Fruit fly (Drosophila melanogaster) whole organism, embryonic: ENCODE measurements around the gene CG31230.
A peak's percentile ranks its signal among the peaks of the same experiment; 100 is the strongest.

Source experiments
- Ada2b ChIP-seq: fragments of 200-800 bp; sonication (Bioruptor generic); IDR thresholded peaks from 2 replicates; pipeline ENCODE4 v1.3.6; 2022; ENCODE audit warnings: missing biosample characterization, missing genetic modification characterization
- Aef1 ChIP-seq: fragments of 200-800 bp; sonication (Bioruptor generic); IDR thresholded peaks from 3 replicates; pipeline ENCODE4 v1.3.6; 2022; ENCODE audit warnings: missing biosample characterization, missing genetic modification characterization
- Antp ChIP-seq: fragments of 200-800 bp; sonication (Bioruptor generic); optimal IDR thresholded peaks from 3 replicates; lab custom pipeline; 2016; ENCODE audit warnings: missing biosample characterization, missing genetic modification characterization
- Awh ChIP-seq: fragments of 200-800 bp; sonication (Bioruptor generic); IDR thresholded peaks from 2 replicates; pipeline ENCODE4, ENCODE4 v1.3.6; 2022; ENCODE audit warnings: missing biosample characterization, missing genetic modification characterization
- Blimp-1 ChIP-seq: fragments of 200-800 bp; sonication (Bioruptor generic); optimal IDR thresholded peaks from 3 replicates; lab custom pipeline; 2018; ENCODE audit warnings: missing biosample characterization, missing genetic modification characterization, mild to moderate bottlenecking, moderate library complexity, missing genetic modification reagents
- BtbVII ChIP-seq: fragments of 200-800 bp; sonication (Bioruptor generic); optimal IDR thresholded peaks from 3 replicates; lab custom pipeline; 2017; ENCODE audit warnings: missing biosample characterization, mild to moderate bottlenecking, missing genetic modification characterization
- CG10274 ChIP-seq: fragments of 200-800 bp; sonication (Bioruptor generic); optimal IDR thresholded peaks from 3 replicates; lab custom pipeline; 2017; ENCODE audit warnings: missing biosample characterization, mild to moderate bottlenecking, missing genetic modification characterization
- CG10979 ChIP-seq: fragments of 200-800 bp; sonication (Bioruptor generic); optimal IDR thresholded peaks from 2 replicates; lab custom pipeline; 2018; ENCODE audit warnings: missing biosample characterization, mild to moderate bottlenecking, missing genetic modification characterization, moderate library complexity
- CG12391 ChIP-seq: fragments of 200-800 bp; sonication (Bioruptor generic); optimal IDR thresholded peaks from 3 replicates; lab custom pipeline; 2018; ENCODE audit warnings: missing biosample characterization, mild to moderate bottlenecking, missing genetic modification characterization, moderate library complexity
- CG13894 ChIP-seq: fragments of 200-800 bp; sonication (Bioruptor generic); optimal IDR thresholded peaks from 3 replicates; lab custom pipeline; 2018; ENCODE audit warnings: missing biosample characterization, mild to moderate bottlenecking, missing genetic modification characterization, moderate library complexity
- CG14965 ChIP-seq: fragments of 200-800 bp; sonication (Bioruptor generic); optimal IDR thresholded peaks from 2 replicates; lab custom pipeline; 2016; ENCODE audit warnings: missing biosample characterization, missing genetic modification characterization, borderline replicate concordance
- CG1603 ChIP-seq: fragments of 200-800 bp; sonication (Bioruptor generic); optimal IDR thresholded peaks from 2 replicates; lab custom pipeline; 2019; ENCODE audit warnings: missing biosample characterization, mild to moderate bottlenecking, missing genetic modification characterization, moderate library complexity
- CG16813 ChIP-seq: fragments of 200-800 bp; sonication (Bioruptor generic); IDR thresholded peaks from 3 replicates; pipeline ENCODE4 v1.3.6; 2022; ENCODE audit warnings: missing biosample characterization, missing genetic modification characterization; ENCODE audit not compliant: partially characterized antibody
- CG16863 ChIP-seq: fragments of 200-800 bp; sonication (Bioruptor generic); optimal IDR thresholded peaks from 3 replicates; lab custom pipeline; 2016; ENCODE audit warnings: missing biosample characterization, missing genetic modification characterization
- CG17612 ChIP-seq: fragments of 200-800 bp; sonication (Bioruptor generic); IDR thresholded peaks from 2 replicates; pipeline ENCODE4 v1.3.6; 2022; ENCODE audit warnings: missing biosample characterization, missing genetic modification characterization
- CG34224 ChIP-seq: fragments of 200-800 bp; sonication (Bioruptor generic); IDR thresholded peaks from 3 replicates; pipeline ENCODE4 v1.3.6; 2022; ENCODE audit warnings: missing biosample characterization, missing genetic modification characterization; ENCODE audit not compliant: partially characterized antibody
- CG3847 ChIP-seq: fragments of 200-800 bp; sonication (Bioruptor generic); IDR thresholded peaks from 2 replicates; pipeline ENCODE4 v1.3.6; 2022; ENCODE audit warnings: missing biosample characterization, missing genetic modification characterization
- CG4707 ChIP-seq: fragments of 200-800 bp; sonication (Bioruptor generic); optimal IDR thresholded peaks from 2 replicates; lab custom pipeline; 2018; ENCODE audit warnings: missing biosample characterization, mild to moderate bottlenecking, missing genetic modification characterization, moderate library complexity
- CG4730 ChIP-seq: fragments of 200-800 bp; sonication (Bioruptor generic); IDR thresholded peaks from 2 replicates; pipeline ENCODE4 v1.3.6; 2022; ENCODE audit warnings: missing biosample characterization, missing genetic modification characterization
- CG6272 ChIP-seq: fragments of 200-800 bp; sonication (Bioruptor generic); IDR thresholded peaks from 2 replicates; pipeline ENCODE4 v1.3.6; 2022; ENCODE audit warnings: missing biosample characterization, missing genetic modification characterization
- CG6689 ChIP-seq: fragments of 200-800 bp; sonication (Bioruptor generic); IDR thresholded peaks from 2 replicates; pipeline ENCODE4 v1.3.6; 2022; ENCODE audit warnings: missing biosample characterization, missing genetic modification characterization
- CG9817 ChIP-seq: fragments of 200-800 bp; sonication (Bioruptor generic); optimal IDR thresholded peaks from 2 replicates; lab custom pipeline; 2018; ENCODE audit warnings: missing biosample characterization, mild to moderate bottlenecking, missing genetic modification characterization, moderate library complexity
- Dad ChIP-seq: fragments of 200-800 bp; sonication (Bioruptor generic); optimal IDR thresholded peaks from 3 replicates; lab custom pipeline; 2016; ENCODE audit warnings: missing biosample characterization, missing genetic modification characterization
- Dll ChIP-seq: fragments of 200-800 bp; sonication (Bioruptor generic); IDR thresholded peaks from 4 replicates; pipeline ENCODE4 v1.3.6; 2022; ENCODE audit warnings: missing biosample characterization, missing genetic modification characterization; ENCODE audit not compliant: partially characterized antibody
- Dref ChIP-seq: fragments of 200-800 bp; sonication (Bioruptor generic); IDR thresholded peaks from 2 replicates; pipeline ENCODE4 v1.3.6; 2022; ENCODE audit warnings: missing biosample characterization, missing genetic modification characterization
- Jarid2 ChIP-seq: fragments of 200-800 bp; sonication (Bioruptor generic); optimal IDR thresholded peaks from 3 replicates; lab custom pipeline; 2017; ENCODE audit warnings: mild to moderate bottlenecking, missing biosample characterization, missing genetic modification reagents, missing genetic modification characterization
- Lim3 ChIP-seq: fragments of 200-800 bp; sonication (Bioruptor generic); IDR thresholded peaks from 2 replicates; pipeline ENCODE4 v1.3.6; 2022; ENCODE audit warnings: missing biosample characterization, missing genetic modification characterization
- Nf-YB ChIP-seq: fragments of 200-800 bp; sonication (Bioruptor generic); optimal IDR thresholded peaks from 3 replicates; lab custom pipeline; 2019; ENCODE audit warnings: missing biosample characterization, mild to moderate bottlenecking, missing genetic modification characterization, moderate library complexity
- NfI ChIP-seq: fragments of 200-800 bp; sonication (Bioruptor generic); optimal IDR thresholded peaks from 3 replicates; lab custom pipeline; 2018; ENCODE audit warnings: missing biosample characterization, mild to moderate bottlenecking, missing genetic modification characterization, moderate library complexity
- Poxn ChIP-seq: fragments of 200-800 bp; sonication (Bioruptor generic); IDR thresholded peaks from 2 replicates; pipeline ENCODE4 v1.3.6; 2022; ENCODE audit warnings: missing biosample characterization, missing genetic modification characterization
- Rfx ChIP-seq: fragments of 200-800 bp; sonication (Bioruptor generic); IDR thresholded peaks from 2 replicates; pipeline ENCODE4 v1.3.6; 2022; ENCODE audit warnings: missing biosample characterization, missing genetic modification characterization
- Sin3A ChIP-seq: fragments of >200 bp; optimal IDR thresholded peaks from 2 replicates; lab custom pipeline; 2018
- Sox100B ChIP-seq: fragments of 200-800 bp; sonication (Bioruptor generic); optimal IDR thresholded peaks from 3 replicates; lab custom pipeline; 2018; ENCODE audit warnings: missing biosample characterization, mild to moderate bottlenecking, missing genetic modification characterization
- Stat92E ChIP-seq, 3 experiments: fragments of >200 bp in 2 of 3; fragments of 200-800 bp in 1 of 3; sonication (Bioruptor generic) in 1 of 3; optimal IDR thresholded peaks; 2 replicates each; lab custom pipeline; 2017 to 2019; ENCODE audit warnings: missing biosample characterization in 3 of 3, missing genetic modification characterization in 3 of 3, mild to moderate bottlenecking in 1 of 3, moderate library complexity in 1 of 3
- bigmax ChIP-seq: fragments of 200-800 bp; sonication (Bioruptor generic); optimal IDR thresholded peaks from 2 replicates; lab custom pipeline; 2018; ENCODE audit warnings: missing biosample characterization, mild to moderate bottlenecking, missing genetic modification characterization
- cas ChIP-seq: fragments of 200-800 bp; sonication (Bioruptor generic); IDR thresholded peaks from 2 replicates; pipeline ENCODE4 v1.3.6; 2022; ENCODE audit warnings: missing biosample characterization, missing genetic modification characterization
- cg ChIP-seq: fragments of 200-800 bp; sonication (Bioruptor generic); optimal IDR thresholded peaks from 3 replicates; lab custom pipeline; 2019; ENCODE audit warnings: missing biosample characterization, mild to moderate bottlenecking, missing genetic modification characterization, moderate library complexity
- chif ChIP-seq, 2 experiments: fragments of 200-800 bp; sonication (Bioruptor generic); optimal IDR thresholded peaks; 3 replicates each; lab custom pipeline; 2016; ENCODE audit warnings: missing biosample characterization in 2 of 2, missing genetic modification characterization in 2 of 2
- eve ChIP-seq, 2 experiments: fragments of >200 bp; optimal IDR thresholded peaks; 2 replicates each; lab custom pipeline; 2017; ENCODE audit warnings: missing biosample characterization in 2 of 2, missing genetic modification characterization in 2 of 2
- fd3F ChIP-seq: fragments of 200-800 bp; sonication (Bioruptor generic); optimal IDR thresholded peaks from 2 replicates; lab custom pipeline; 2018; ENCODE audit warnings: missing biosample characterization, mild to moderate bottlenecking, missing genetic modification characterization, moderate library complexity
- gcm ChIP-seq: fragments of 200-800 bp; sonication (Bioruptor generic); optimal IDR thresholded peaks from 2 replicates; lab custom pipeline; 2019; ENCODE audit warnings: missing biosample characterization, mild to moderate bottlenecking, missing genetic modification characterization, moderate library complexity
- kni ChIP-seq: fragments of 200-800 bp; sonication (Bioruptor generic); optimal IDR thresholded peaks from 3 replicates; lab custom pipeline; 2017; ENCODE audit warnings: mild to moderate bottlenecking, missing biosample characterization, missing genetic modification reagents, missing genetic modification characterization
- odd ChIP-seq: fragments of 200-800 bp; sonication (Bioruptor generic); optimal IDR thresholded peaks from 2 replicates; lab custom pipeline; 2017; ENCODE audit warnings: missing biosample characterization, mild to moderate bottlenecking, missing genetic modification characterization
- onecut ChIP-seq: fragments of 200-800 bp; sonication (Bioruptor generic); IDR thresholded peaks from 2 replicates; pipeline ENCODE4 v1.3.6; 2022; ENCODE audit warnings: missing biosample characterization, missing genetic modification characterization
- pb ChIP-seq: fragments of 200-800 bp; sonication (Bioruptor generic); optimal IDR thresholded peaks from 3 replicates; lab custom pipeline; 2016; ENCODE audit warnings: missing biosample characterization, missing genetic modification characterization
- peb ChIP-seq: fragments of 200-800 bp; sonication (Bioruptor generic); IDR thresholded peaks from 2 replicates; pipeline ENCODE4 v1.3.6; 2022; ENCODE audit warnings: missing biosample characterization, missing genetic modification characterization
- repo ChIP-seq: fragments of 200-800 bp; sonication (Bioruptor generic); optimal IDR thresholded peaks from 2 replicates; lab custom pipeline; 2016; ENCODE audit warnings: missing biosample characterization, missing genetic modification characterization
- seq ChIP-seq: fragments of 200-800 bp; sonication (Bioruptor generic); IDR thresholded peaks from 2 replicates; pipeline ENCODE4 v1.3.6; 2022; ENCODE audit warnings: missing biosample characterization, missing genetic modification characterization
- sob ChIP-seq: fragments of 200-800 bp; sonication (Bioruptor generic); IDR thresholded peaks from 2 replicates; pipeline ENCODE4 v1.3.6; 2022; ENCODE audit warnings: missing biosample characterization, missing genetic modification characterization
- tna ChIP-seq: fragments of 200-800 bp; sonication (Bioruptor generic); IDR thresholded peaks from 2 replicates; pipeline ENCODE4 v1.3.6; 2022; ENCODE audit warnings: missing biosample characterization, missing genetic modification characterization; ENCODE audit not compliant: partially characterized antibody
- vfl ChIP-seq: fragments of 200-800 bp; sonication (Bioruptor generic); optimal IDR thresholded peaks from 2 replicates; lab custom pipeline; 2016; ENCODE audit warnings: missing biosample characterization, missing genetic modification characterization

Gene CG31230

DNA sequence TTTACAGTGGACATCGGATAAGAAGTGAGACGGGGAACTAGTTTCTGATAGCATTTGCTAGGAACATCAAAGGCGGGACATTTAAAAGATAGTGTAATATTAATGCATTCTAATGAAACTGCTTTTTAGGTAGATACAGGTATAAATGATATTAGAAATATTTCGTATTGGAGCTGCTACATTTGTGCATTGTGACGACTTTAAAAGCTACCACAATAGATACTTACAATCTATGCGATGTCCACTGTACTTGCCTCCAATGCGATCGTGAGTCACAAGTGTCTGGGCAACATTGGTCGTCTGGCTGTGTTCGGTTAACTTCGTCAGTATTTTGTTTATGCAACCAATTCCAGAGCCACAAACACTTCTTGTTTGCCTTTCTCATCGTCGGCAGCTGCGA, 1.7 kb upstream of the CG31230 start (continued):
- TF ChIP-seq CG1603 (tag; lab: Kevin White, UChicago) (peak; percentile 32), NfI (peak; percentile 0), Dll (GFP tag; lab: Robert Waterston, UW) (no peak), odd (GFP tag; lab: Kevin White, UChicago) (no peak), bigmax (no peak), CG4730 (GFP tag; lab: Robert Waterston, UW) (no peak), kni (GFP tag; lab: Kevin White, UChicago) (no peak), chif (GFP tag; optimal IDR thresholded peaks at IDR 0.05; lab: Kevin White, UChicago) (no peak), CG3847 (GFP tag; lab: Robert Waterston, UW) (peak; percentile 20; the same call in 1 of the 2 replicates), Nf-YB (GFP tag; lab: Kevin White, UChicago) (no peak), CG14965 (GFP tag; lab: Kevin White, UChicago) (no peak), cas (GFP tag; lab: Robert Waterston, UW) (no peak), CG17612 (GFP tag; lab: Robert Waterston, UW) (no peak), CG10979 (tag; lab: Kevin White, UChicago) (peak; percentile 2), CG6272 (GFP tag; lab: Robert Waterston, UW) (0 out of 2 replicates have a peak, but pooled peaks have one; percentile 7), sob (GFP tag; lab: Robert Waterston, UW) (peak; percentile 8; the same call in 1 of the 2 replicates), Antp (GFP tag; lab: Kevin White, UChicago) (no peak), Dad (GFP tag; lab: Kevin White, UChicago) (no peak), Sox100B (GFP tag; lab: Kevin White, UChicago) (peak; percentile 32), Ada2b (GFP tag; lab: Robert Waterston, UW) (peak; percentile 35), Poxn (no peak), Blimp-1 (peak; percentile 5), CG13894 (tag; lab: Kevin White, UChicago) (no peak), CG16863 (peak; percentile 12), CG4707 (GFP tag; lab: Kevin White, UChicago) (no peak), BtbVII (GFP tag; lab: Kevin White, UChicago) (peak; percentile 33), pb (GFP tag; lab: Kevin White, UChicago) (no peak), Rfx (GFP tag; lab: Robert Waterston, UW) (peak; percentile 12; the same call in 1 of the 2 replicates), gcm (GFP tag; lab: Kevin White, UChicago) (no peak), fd3F (GFP tag; lab: Kevin White, UChicago) (no peak), Stat92E (GFP tag; optimal IDR thresholded peaks at IDR 0.05; lab: Kevin White, UChicago) (no peak), cg (no peak), Awh (GFP tag; lab: Robert Waterston, UW) (no peak), onecut (GFP tag; lab: Robert Waterston, UW) (no peak; the same call in 1 of the 2 replicates), seq (GFP tag; lab: Robert Waterston, UW) (no peak), CG16813 (no peak), eve (GFP tag; optimal IDR thresholded peaks at IDR 0.05; lab: Kevin White, UChicago) (no peak), Sin3A (lab: Kevin White, UChicago) (no peak), vfl (GFP tag; lab: Kevin White, UChicago) (no peak), CG34224 (GFP tag; lab: Robert Waterston, UW) (no peak), Jarid2 (GFP tag; lab: Kevin White, UChicago) (no peak), repo (GFP tag; lab: Kevin White, UChicago) (no peak), CG10274 (GFP tag; lab: Kevin White, UChicago) (no peak), tna (GFP tag; lab: Robert Waterston, UW) (no peak), CG9817 (tag; lab: Kevin White, UChicago) (peak; percentile 47), CG6689 (GFP tag; lab: Robert Waterston, UW) (peak; percentile 18; the same call in 1 of the 2 replicates), peb (GFP tag; lab: Robert Waterston, UW) (no peak), Lim3 (GFP tag; lab: Robert Waterston, UW) (no peak), Aef1 (GFP tag; lab: Robert Waterston, UW) (peak; percentile 26; the same call in 1 of the 3 replicates), Dref (GFP tag; lab: Robert Waterston, UW) (no peak), CG12391 (tag; lab: Kevin White, UChicago) (no peak)
